Worm (Caenorhabditis elegans) whole organism, L1 larva: ENCODE results near the gene trap-4.

Experiments
- C04F5.9 ChIP-seq: sonication (generic microtip); optimal IDR thresholded peaks from 2 replicates; lab custom pipeline; 2016; ENCODE audit warnings: missing genetic modification characterization, missing compliant biosample characterization
- aha-1 ChIP-seq: fragments of 150-350 bp; optimal IDR thresholded peaks from 2 replicates; lab custom pipeline; 2014; ENCODE audit warnings: missing biosample characterization, missing genetic modification characterization
- alr-1 ChIP-seq: fragments of 200-800 bp; sonication (Bioruptor generic); optimal IDR thresholded peaks from 2 replicates; lab custom pipeline; 2018; ENCODE audit warnings: borderline replicate concordance, mild to moderate bottlenecking, missing genetic modification characterization, missing compliant biosample characterization
- aly-2 ChIP-seq: fragments of 150-350 bp; optimal IDR thresholded peaks from 2 replicates; lab custom pipeline; 2014; ENCODE audit warnings: missing biosample characterization, missing genetic modification characterization
- ama-1 ChIP-seq: fragments of 150-350 bp; optimal IDR thresholded peaks from 2 replicates; lab custom pipeline; 2014
- ceh-63 ChIP-seq: fragments of 200-800 bp; sonication (Bioruptor generic); optimal IDR thresholded peaks from 2 replicates; lab custom pipeline; 2018; ENCODE audit warnings: mild to moderate bottlenecking, missing genetic modification characterization, missing compliant biosample characterization
- ceh-82 ChIP-seq, 3 experiments: fragments of 150-350 bp in 1 of 3; sonication (generic microtip) in 2 of 3; optimal IDR thresholded peaks; 2 replicates each; lab custom pipeline; 2014 to 2017; ENCODE audit warnings: missing biosample characterization in 3 of 3, missing genetic modification characterization in 3 of 3
- ceh-88 ChIP-seq: fragments of 200-800 bp; sonication (Bioruptor generic); IDR thresholded peaks from 2 replicates; pipeline ENCODE4 v1.3.6; 2022; ENCODE audit warnings: missing genetic modification characterization, missing compliant biosample characterization
- dsc-1 ChIP-seq: sonication (generic microtip); optimal IDR thresholded peaks from 2 replicates; lab custom pipeline; 2016; ENCODE audit warnings: mild to moderate bottlenecking, missing genetic modification characterization, missing compliant biosample characterization
- efl-1 ChIP-seq, 4 experiments: fragments of 150-350 bp; optimal IDR thresholded peaks in 3 of 4; peaks in 1 of 4; 1 replicate in 1 of 4; 2 replicates in 3 of 4; lab custom pipeline; 2014; ENCODE audit warnings: missing biosample characterization in 2 of 4, missing genetic modification characterization in 2 of 4, missing genetic modification reagents in 2 of 4
- ets-5 ChIP-seq: fragments of 200-800 bp; sonication (Bioruptor generic); IDR thresholded peaks from 2 replicates; pipeline ENCODE4 v1.3.6; 2022; ENCODE audit warnings: missing genetic modification characterization, missing compliant biosample characterization
- irx-1 ChIP-seq: sonication (generic microtip); optimal IDR thresholded peaks from 2 replicates; lab custom pipeline; 2016; ENCODE audit warnings: missing genetic modification characterization, missing compliant biosample characterization
- jun-1 ChIP-seq: fragments of 150-350 bp; optimal IDR thresholded peaks from 2 replicates; lab custom pipeline; 2014; ENCODE audit warnings: missing biosample characterization, missing genetic modification reagents, missing genetic modification characterization
- lin-13 ChIP-seq: fragments of 150-350 bp; optimal IDR thresholded peaks from 2 replicates; lab custom pipeline; 2014; ENCODE audit warnings: missing biosample characterization, missing genetic modification reagents, missing genetic modification characterization
- lin-14 ChIP-seq: fragments of 200-800 bp; sonication (Bioruptor generic); optimal IDR thresholded peaks from 2 replicates; lab custom pipeline; 2018; ENCODE audit warnings: mild to moderate bottlenecking, missing genetic modification characterization, moderate library complexity, missing compliant biosample characterization
- lin-15B ChIP-seq: fragments of 150-350 bp; sonication (generic microtip); optimal IDR thresholded peaks from 3 replicates; lab custom pipeline; 2014; ENCODE audit warnings: missing biosample characterization, missing genetic modification characterization
- lin-35 ChIP-seq, 2 experiments: fragments of 150-350 bp; optimal IDR thresholded peaks; 2 replicates each; lab custom pipeline; 2014; ENCODE audit warnings: missing biosample characterization in 2 of 2, missing genetic modification characterization in 2 of 2, missing genetic modification reagents in 2 of 2
- lin-39 ChIP-seq: fragments of 150-350 bp; optimal IDR thresholded peaks from 2 replicates; lab custom pipeline; 2014; ENCODE audit warnings: missing biosample characterization, missing genetic modification reagents, missing genetic modification characterization
- lir-3 ChIP-seq: sonication (generic microtip); optimal IDR thresholded peaks from 2 replicates; lab custom pipeline; 2016; ENCODE audit warnings: mild to moderate bottlenecking, missing genetic modification characterization, moderate library complexity, missing compliant biosample characterization; ENCODE audit not compliant: poor library complexity
- lsy-2 ChIP-seq, 2 experiments: fragments of 150-350 bp; optimal IDR thresholded peaks; 2 replicates each; lab custom pipeline; 2014; ENCODE audit warnings: missing biosample characterization in 2 of 2, missing genetic modification characterization in 2 of 2
- mab-9 ChIP-seq: fragments of 200-800 bp; sonication (Bioruptor generic); IDR thresholded peaks from 2 replicates; pipeline ENCODE4 v1.3.6; 2022; ENCODE audit warnings: missing genetic modification reagents, missing genetic modification characterization, missing compliant biosample characterization
- mef-2 ChIP-seq: fragments of 150-350 bp; optimal IDR thresholded peaks from 2 replicates; lab custom pipeline; 2014; ENCODE audit warnings: missing biosample characterization, missing genetic modification characterization
- mep-1 ChIP-seq: fragments of 150-350 bp; optimal IDR thresholded peaks from 2 replicates; lab custom pipeline; 2014; ENCODE audit warnings: missing biosample characterization, missing genetic modification characterization
- nhr-11 ChIP-seq: fragments of 150-350 bp; optimal IDR thresholded peaks from 2 replicates; lab custom pipeline; 2014; ENCODE audit warnings: missing biosample characterization, missing genetic modification characterization
- nhr-19 ChIP-seq: fragments of 200-800 bp; sonication (Bioruptor generic); conservative IDR thresholded peaks from 2 replicates; pipeline ENCODE4 v1.3.6; 2022; ENCODE audit warnings: missing genetic modification characterization, missing compliant biosample characterization
- nhr-20 ChIP-seq: sonication (generic microtip); optimal IDR thresholded peaks from 2 replicates; lab custom pipeline; 2016; ENCODE audit warnings: mild to moderate bottlenecking, missing genetic modification characterization, missing compliant biosample characterization
- nhr-28 ChIP-seq: fragments of 150-350 bp; optimal IDR thresholded peaks from 2 replicates; lab custom pipeline; 2014; ENCODE audit warnings: missing biosample characterization, missing genetic modification characterization
- nhr-47 ChIP-seq: sonication (generic microtip); optimal IDR thresholded peaks from 2 replicates; lab custom pipeline; 2016; ENCODE audit warnings: mild to moderate bottlenecking, missing genetic modification characterization, moderate library complexity, missing compliant biosample characterization
- nhr-71 ChIP-seq: sonication (generic microtip); optimal IDR thresholded peaks from 2 replicates; lab custom pipeline; 2016; ENCODE audit warnings: mild to moderate bottlenecking, missing genetic modification characterization, moderate library complexity, missing compliant biosample characterization
- nhr-85 ChIP-seq: sonication (generic microtip); peaks from one replicate; lab custom pipeline; 2016; ENCODE audit warnings: missing genetic modification characterization, inconsistent platforms, missing compliant biosample characterization
- nhr-90 ChIP-seq: sonication (generic microtip); optimal IDR thresholded peaks from 2 replicates; lab custom pipeline; 2016; ENCODE audit warnings: mild to moderate bottlenecking, missing genetic modification characterization, missing compliant biosample characterization; ENCODE audit not compliant: poor library complexity
- pag-3 ChIP-seq: sonication (generic microtip); optimal IDR thresholded peaks from 2 replicates; lab custom pipeline; 2017; ENCODE audit warnings: missing genetic modification characterization, mild to moderate bottlenecking, missing compliant biosample characterization, antibody characterized with exemption, borderline replicate concordance; ENCODE audit not compliant: insufficient read depth
- rnt-1 ChIP-seq: sonication (generic microtip); optimal IDR thresholded peaks from 2 replicates; lab custom pipeline; 2016; ENCODE audit warnings: mild to moderate bottlenecking, missing genetic modification characterization, moderate library complexity, missing compliant biosample characterization
- skn-1 ChIP-seq: fragments of 150-350 bp; optimal IDR thresholded peaks from 2 replicates; lab custom pipeline; 2014; ENCODE audit warnings: missing biosample characterization, missing genetic modification characterization
- snpc-4 ChIP-seq: fragments of 150-350 bp; optimal IDR thresholded peaks from 2 replicates; lab custom pipeline; 2014; ENCODE audit warnings: missing biosample characterization, missing genetic modification characterization
- snu-23 ChIP-seq: sonication (generic microtip); optimal IDR thresholded peaks from 2 replicates; lab custom pipeline; 2016; ENCODE audit warnings: missing genetic modification characterization, missing compliant biosample characterization
- sptf-1 ChIP-seq: fragments of 150-350 bp; optimal IDR thresholded peaks from 2 replicates; lab custom pipeline; 2014; ENCODE audit warnings: missing biosample characterization, missing genetic modification characterization
- sup-37 ChIP-seq: fragments of 200-800 bp; sonication (Bioruptor generic); optimal IDR thresholded peaks from 2 replicates; lab custom pipeline; 2018; ENCODE audit warnings: mild to moderate bottlenecking, missing genetic modification characterization, missing compliant biosample characterization
- swsn-7 ChIP-seq: sonication (generic microtip); optimal IDR thresholded peaks from 2 replicates; lab custom pipeline; 2016; ENCODE audit warnings: missing genetic modification characterization, missing compliant biosample characterization
- tbx-2 ChIP-seq: sonication (generic microtip); optimal IDR thresholded peaks from 2 replicates; lab custom pipeline; 2016; ENCODE audit warnings: missing genetic modification characterization, missing compliant biosample characterization
- unc-98 ChIP-seq: fragments of 200-800 bp; sonication (Bioruptor generic); IDR thresholded peaks from 2 replicates; pipeline ENCODE4 v1.3.6; 2022; ENCODE audit warnings: missing genetic modification characterization, missing compliant biosample characterization
- xbp-1 ChIP-seq: sonication (generic microtip); optimal IDR thresholded peaks from 2 replicates; lab custom pipeline; 2016; ENCODE audit warnings: missing genetic modification characterization, missing compliant biosample characterization
- ztf-4 ChIP-seq: fragments of 150-350 bp; optimal IDR thresholded peaks from 2 replicates; lab custom pipeline; 2014; ENCODE audit warnings: missing biosample characterization, missing genetic modification characterization

The trap-4 gene

DNA sequence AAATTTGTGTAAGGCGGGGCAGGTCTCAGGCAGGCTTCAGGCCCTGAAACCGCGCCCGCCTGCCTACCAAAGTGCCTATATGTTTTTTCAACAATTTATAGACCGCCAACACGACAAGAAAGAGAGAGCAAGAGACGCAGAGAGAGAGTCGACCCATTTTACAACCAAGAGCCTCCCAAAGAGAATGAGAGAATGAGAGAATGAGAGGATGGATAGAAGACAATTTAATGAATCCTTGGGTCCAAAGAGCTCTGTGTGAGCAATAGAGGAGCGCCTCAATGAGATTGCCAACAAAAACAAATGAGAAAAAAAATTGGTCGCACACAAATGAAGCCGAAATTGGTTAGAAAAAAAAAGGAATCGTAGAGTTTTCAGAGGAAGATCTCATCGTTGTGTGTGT lies 17.4 kb downstream of the trap-4 start:
- no peak for TF ChIP-seq sup-37 (GFP tag; lab: Kevin White, UChicago)
- peak; percentile 50 for TF ChIP-seq lin-14 (GFP tag; lab: Kevin White, UChicago)
- TF ChIP-seq ceh-63 (GFP tag; lab: Kevin White, UChicago): no peak
- no peak for TF ChIP-seq aha-1 (tag; lab: Kevin White, UChicago)
- no peak for TF ChIP-seq ceh-82 (tag; optimal IDR thresholded peaks at IDR 0.05; lab: Kevin White, UChicago)
- TF ChIP-seq dsc-1 (tag; lab: Kevin White, UChicago): peak; percentile 20
- TF ChIP-seq tbx-2 (tag; lab: Kevin White, UChicago): peak; percentile 14
- TF ChIP-seq lir-3 (tag; lab: Kevin White, UChicago): no peak
- TF ChIP-seq nhr-90: no peak
- peak; percentile 19 for TF ChIP-seq snu-23
- no peak for TF ChIP-seq snpc-4 (tag; lab: Kevin White, UChicago)
- TF ChIP-seq nhr-71: peak; percentile 50
- peak; percentile 14 to 42 for TF ChIP-seq lsy-2 (tag; optimal IDR thresholded peaks at IDR 0.05; lab: Kevin White, UChicago)
- TF ChIP-seq sptf-1 (tag; lab: Kevin White, UChicago): no peak
- TF ChIP-seq lin-15B (tag; lab: Kevin White, UChicago): no peak
- no peak for TF ChIP-seq swsn-7 (tag; lab: Kevin White, UChicago)
- TF ChIP-seq rnt-1 (tag; lab: Kevin White, UChicago): peak; percentile 45
- TF ChIP-seq nhr-85 (tag; lab: Kevin White, UChicago): no peak
- TF ChIP-seq mef-2 (tag; lab: Kevin White, UChicago): no peak
- no peak for TF ChIP-seq lin-35 (GFP tag; optimal IDR thresholded peaks at IDR 0.05; lab: Kevin White, UChicago)
- no peak for TF ChIP-seq ceh-88 (GFP tag; lab: Robert Waterston, UW)
- TF ChIP-seq lin-13 (GFP tag; lab: Kevin White, UChicago): no peak
- TF ChIP-seq, all 84 proteins: peak for 7

DNA sequence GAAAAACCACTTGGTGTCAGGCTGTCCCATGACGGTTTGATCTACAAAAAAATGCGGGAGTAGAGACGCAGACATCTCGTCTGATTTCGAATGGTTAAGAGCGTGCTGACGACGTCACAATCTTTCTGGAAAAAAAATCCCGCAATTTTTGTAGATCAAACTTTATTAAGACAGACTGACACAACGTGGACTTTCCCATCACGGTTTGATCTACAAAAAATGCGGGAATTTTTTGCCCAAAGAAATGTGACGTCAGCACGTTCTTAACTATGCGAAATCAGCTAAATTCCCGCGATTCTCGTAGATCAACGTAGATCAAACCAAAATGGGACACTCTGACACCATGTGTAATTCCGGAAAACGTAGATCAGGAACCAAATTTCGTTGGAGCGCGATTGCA lies 18.0 kb downstream of the trap-4 start:
- TF ChIP-seq ztf-4 (no peak), aly-2 (tag; lab: Kevin White, UChicago) (no peak), ama-1 (lab: Kevin White, UChicago) (no peak), alr-1 (no peak), lsy-2 (tag; optimal IDR thresholded peaks at IDR 0.05; lab: Kevin White, UChicago) (no peak)

DNA sequence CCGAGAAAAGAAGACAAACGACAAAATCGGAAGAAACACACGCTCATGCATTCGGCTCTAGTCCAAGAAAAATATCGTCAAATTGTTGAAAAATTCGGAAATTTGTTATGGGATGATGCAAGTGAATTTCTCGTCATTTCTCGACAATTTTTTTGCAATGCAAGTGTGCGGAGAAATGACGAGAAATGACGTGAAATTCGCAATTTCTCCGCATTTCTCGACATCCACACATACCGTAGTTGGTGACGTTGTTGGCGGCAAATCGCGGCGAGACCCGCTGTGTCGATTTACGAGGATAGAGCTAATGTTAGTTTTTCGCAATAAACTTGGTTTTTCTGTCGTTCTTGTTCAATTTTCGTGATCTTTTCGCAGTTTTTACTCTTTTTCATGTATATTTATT lies 18.7 kb downstream of the trap-4 start:
- TF ChIP-seq lsy-2 (tag; optimal IDR thresholded peaks at IDR 0.05; lab: Kevin White, UChicago) (peak in 1 of 2 experiments; percentile 2), C04F5.9 (peak; percentile 97)

DNA sequence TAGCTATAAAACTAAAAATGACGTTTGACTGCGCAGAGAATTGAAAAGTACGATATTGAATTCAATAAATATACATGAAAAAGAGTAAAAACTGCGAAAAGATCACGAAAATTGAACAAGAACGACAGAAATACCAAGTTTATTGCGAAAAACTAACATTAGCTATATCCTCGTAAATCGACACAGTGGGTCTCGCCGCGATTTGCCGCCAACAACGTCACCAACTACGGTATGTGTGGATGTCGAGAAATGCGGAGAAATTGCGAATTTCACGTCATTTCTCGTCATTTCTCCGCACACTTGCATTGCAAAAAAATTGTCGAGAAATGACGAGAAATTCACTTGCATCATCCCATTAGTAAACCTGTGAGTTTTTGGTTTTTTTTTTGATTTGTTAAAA lies 19.5 kb downstream of the trap-4 start:
- TF ChIP-seq lsy-2 (tag; optimal IDR thresholded peaks at IDR 0.05; lab: Kevin White, UChicago): peak in 1 of 2 experiments; percentile 27
- TF ChIP-seq C04F5.9: peak; percentile 97
- TF ChIP-seq, all 84 proteins: peak for 2; not testable (repeated sequence) for 82

DNA sequence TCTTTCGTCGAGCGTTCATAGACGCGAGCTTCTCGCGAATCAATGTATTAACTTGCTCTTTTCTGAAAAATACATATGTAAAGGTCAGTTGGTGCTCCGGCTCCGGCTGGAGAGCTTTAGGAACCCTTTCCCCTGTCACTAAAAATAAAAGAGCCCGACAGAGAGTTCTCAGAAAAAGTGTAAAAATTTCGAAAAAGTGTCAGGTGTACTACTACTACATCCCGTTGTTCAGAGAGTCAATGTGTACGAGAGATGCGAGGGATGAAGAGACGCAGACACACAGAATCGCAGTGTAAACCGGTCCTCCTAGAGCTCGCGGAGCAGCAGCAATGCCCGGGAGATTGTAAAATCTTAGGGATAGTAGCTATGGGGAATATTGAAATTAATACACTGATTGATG lies 22.1 kb downstream of the trap-4 start:
- TF ChIP-seq lsy-2 (tag; optimal IDR thresholded peaks at IDR 0.05; lab: Kevin White, UChicago) (peak; percentile 25 to 58), mep-1 (tag; lab: Kevin White, UChicago) (no peak), snu-23 (peak; percentile 64), nhr-19 (GFP tag; lab: Robert Waterston, UW) (peak; percentile 64), mab-9 (GFP tag; lab: Robert Waterston, UW) (no peak), C04F5.9 (peak; percentile 30), snpc-4 (tag; lab: Kevin White, UChicago) (no peak), lin-39 (peak; percentile 40), nhr-20 (tag; lab: Kevin White, UChicago) (peak; percentile 30), skn-1 (tag; lab: Kevin White, UChicago) (peak; percentile 19), tbx-2 (tag; lab: Kevin White, UChicago) (no peak), efl-1 (optimal IDR thresholded peaks at IDR 0.05; lab: Kevin White, UChicago) (peak; percentile 19 to 27), efl-1 (GFP tag; optimal IDR thresholded peaks at IDR 0.05 in 1 of 2; lab: Kevin White, UChicago) (peak; percentile 26 to 90), nhr-71 (peak; percentile 88), xbp-1 (peak; percentile 11), lin-14 (GFP tag; lab: Kevin White, UChicago) (peak; percentile 85), pag-3 (tag; lab: Kevin White, UChicago) (no peak), lin-15B (tag; lab: Kevin White, UChicago) (no peak), swsn-7 (tag; lab: Kevin White, UChicago) (peak; percentile 46), nhr-28 (no peak), nhr-11 (tag; lab: Kevin White, UChicago) (no peak), ets-5 (GFP tag; lab: Robert Waterston, UW) (no peak), nhr-47 (tag; lab: Kevin White, UChicago) (peak; percentile 54), dsc-1 (tag; lab: Kevin White, UChicago) (peak; percentile 10), irx-1 (tag; lab: Kevin White, UChicago) (no peak), unc-98 (GFP tag; lab: Robert Waterston, UW) (peak; percentile 69), jun-1 (no peak), mef-2 (tag; lab: Kevin White, UChicago) (peak; percentile 38), rnt-1 (tag; lab: Kevin White, UChicago) (peak; percentile 87), lin-13 (GFP tag; lab: Kevin White, UChicago) (no peak)
